Fruit fly (Drosophila melanogaster) whole organism, adult: Measurements from ENCODE around the gene Cypl.
A peak's percentile ranks its signal among the peaks of the same experiment; 100 is the strongest.

ENCODE experiments used
- CG11617 ChIP-seq: fragments of 200-800 bp; sonication (Bioruptor generic); optimal IDR thresholded peaks from 2 replicates; lab custom pipeline; 2017; ENCODE audit warnings: mild to moderate bottlenecking, missing biosample characterization, missing genetic modification reagents, missing genetic modification characterization
- CG12768 ChIP-seq: fragments of 200-800 bp; sonication (Bioruptor generic); optimal IDR thresholded peaks from 2 replicates; lab custom pipeline; 2017; ENCODE audit warnings: missing biosample characterization, missing genetic modification characterization, mild to moderate bottlenecking, moderate library complexity, missing genetic modification reagents
- CG14711 ChIP-seq: fragments of 200-800 bp; sonication (Bioruptor generic); optimal IDR thresholded peaks from 2 replicates; lab custom pipeline; 2018; ENCODE audit warnings: missing biosample characterization, mild to moderate bottlenecking, missing genetic modification characterization, moderate library complexity
- CG1620 ChIP-seq: fragments of 200-800 bp; sonication (Bioruptor generic); optimal IDR thresholded peaks from 2 replicates; lab custom pipeline; 2016; ENCODE audit warnings: missing biosample characterization, missing genetic modification characterization
- CG33017 ChIP-seq: fragments of 200-800 bp; sonication (Bioruptor generic); optimal IDR thresholded peaks from 2 replicates; lab custom pipeline; 2018; ENCODE audit warnings: missing biosample characterization, mild to moderate bottlenecking, missing genetic modification characterization, moderate library complexity
- CG5204 ChIP-seq: fragments of 200-800 bp; sonication (Bioruptor generic); optimal IDR thresholded peaks from 2 replicates; lab custom pipeline; 2016; ENCODE audit warnings: missing biosample characterization, missing genetic modification characterization
- CG7045 ChIP-seq: fragments of 200-800 bp; sonication (Bioruptor generic); optimal IDR thresholded peaks from 2 replicates; lab custom pipeline; 2017; ENCODE audit warnings: missing biosample characterization, mild to moderate bottlenecking, missing genetic modification characterization
- CG7101 ChIP-seq: fragments of 200-800 bp; sonication (Bioruptor generic); optimal IDR thresholded peaks from 2 replicates; lab custom pipeline; 2018; ENCODE audit warnings: missing biosample characterization, mild to moderate bottlenecking, missing genetic modification characterization, moderate library complexity
- Clk ChIP-seq: fragments of 200-800 bp; sonication (Bioruptor generic); optimal IDR thresholded peaks from 2 replicates; lab custom pipeline; 2017; ENCODE audit warnings: missing biosample characterization, missing genetic modification characterization
- Crg-1 ChIP-seq: fragments of 200-800 bp; sonication (Bioruptor generic); optimal IDR thresholded peaks from 2 replicates; lab custom pipeline; 2016; ENCODE audit warnings: missing biosample characterization, missing genetic modification characterization
- Hr96 ChIP-seq: fragments of 200-800 bp; sonication (Bioruptor generic); optimal IDR thresholded peaks from 2 replicates; lab custom pipeline; 2016; ENCODE audit warnings: missing biosample characterization, missing genetic modification characterization
- Mnt ChIP-seq: fragments of 200-800 bp; sonication (Bioruptor generic); optimal IDR thresholded peaks from 2 replicates; lab custom pipeline; 2016; ENCODE audit warnings: missing biosample characterization, mild to moderate bottlenecking, missing genetic modification characterization
- bab1 ChIP-seq: fragments of 200-800 bp; sonication (Bioruptor generic); optimal IDR thresholded peaks from 3 replicates; lab custom pipeline; 2019; ENCODE audit warnings: missing biosample characterization, mild to moderate bottlenecking, missing genetic modification characterization, moderate library complexity
- cic ChIP-seq: fragments of 200-800 bp; sonication (Bioruptor generic); optimal IDR thresholded peaks from 2 replicates; lab custom pipeline; 2017; ENCODE audit warnings: missing biosample characterization, mild to moderate bottlenecking, missing genetic modification characterization, moderate library complexity
- cnc ChIP-seq, 2 experiments: fragments of >200 bp; optimal IDR thresholded peaks; 2 replicates each; lab custom pipeline; 2017
- kay ChIP-seq: fragments of 200-800 bp; sonication (Bioruptor generic); peaks from one replicate; lab custom pipeline; 2016; ENCODE audit warnings: missing biosample characterization, missing genetic modification characterization, borderline replicate concordance
- ovo ChIP-seq: fragments of 200-800 bp; sonication (Bioruptor generic); optimal IDR thresholded peaks from 2 replicates; lab custom pipeline; 2016; ENCODE audit warnings: missing biosample characterization, missing genetic modification characterization
- pad ChIP-seq: fragments of 200-800 bp; sonication (Bioruptor generic); optimal IDR thresholded peaks from 3 replicates; lab custom pipeline; 2017; ENCODE audit warnings: missing biosample characterization, missing genetic modification characterization, mild to moderate bottlenecking, moderate library complexity, missing genetic modification reagents
- tj ChIP-seq: fragments of 200-800 bp; sonication (Bioruptor generic); optimal IDR thresholded peaks from 3 replicates; lab custom pipeline; 2017; ENCODE audit warnings: missing biosample characterization, mild to moderate bottlenecking, missing genetic modification characterization, moderate library complexity
- toe ChIP-seq: fragments of 200-800 bp; sonication (Bioruptor generic); optimal IDR thresholded peaks from 2 replicates; lab custom pipeline; 2016; ENCODE audit warnings: missing biosample characterization, missing genetic modification characterization

Gene Cypl

dm6 chr3L:513656-514055, 29.1 kb downstream of the Cypl start:
- TF ChIP-seq CG14711 (tag; lab: Kevin White, UChicago) = no peak
- no peak for TF ChIP-seq bab1 (GFP tag; lab: Kevin White, UChicago)
- TF ChIP-seq kay (GFP tag; lab: Kevin White, UChicago) = no peak
- TF ChIP-seq Hr96 = no peak
- no peak for TF ChIP-seq tj (GFP tag; lab: Kevin White, UChicago)
- TF ChIP-seq CG7045 (GFP tag; lab: Kevin White, UChicago) = no peak
- TF ChIP-seq ovo (GFP tag; lab: Kevin White, UChicago) = no peak

DNA sequence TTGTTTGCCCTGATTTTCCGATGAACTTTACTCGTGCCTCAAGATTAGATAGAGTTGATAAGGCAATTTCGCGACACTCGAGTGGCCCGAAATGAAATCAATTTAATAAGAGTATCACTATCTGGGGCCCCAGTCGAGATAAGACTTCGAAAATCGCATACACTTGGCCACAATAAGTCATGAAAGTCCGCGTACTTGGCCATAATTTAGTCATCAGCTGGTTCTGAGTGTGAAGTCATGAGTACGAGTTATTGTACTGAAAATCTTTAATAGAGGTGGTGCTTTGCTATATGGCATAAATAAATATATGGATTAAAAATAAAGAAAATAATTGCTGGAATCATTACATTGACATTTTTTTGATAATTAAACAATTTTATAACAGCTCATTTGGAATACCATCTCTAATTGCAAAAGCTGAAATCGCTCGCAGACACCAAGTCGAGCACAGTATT, 30.9 kb downstream of the Cypl start:
- TF ChIP-seq bab1 (GFP tag; lab: Kevin White, UChicago) (no peak), tj (GFP tag; lab: Kevin White, UChicago) (peak; percentile 17), pad (GFP tag; lab: Kevin White, UChicago) (peak; percentile 9), CG1620 (GFP tag; lab: Kevin White, UChicago) (no peak), CG33017 (tag; lab: Kevin White, UChicago) (peak; percentile 59), cic (GFP tag; lab: Kevin White, UChicago) (no peak), kay (GFP tag; lab: Kevin White, UChicago) (peak; percentile 87), CG7101 (peak; percentile 74), Crg-1 (GFP tag; lab: Kevin White, UChicago) (no peak), CG5204 (GFP tag; lab: Kevin White, UChicago) (peak; percentile 42), Mnt (GFP tag; lab: Kevin White, UChicago) (peak; percentile 12), CG7045 (GFP tag; lab: Kevin White, UChicago) (peak; percentile 39), ovo (GFP tag; lab: Kevin White, UChicago) (no peak), toe (GFP tag; lab: Kevin White, UChicago) (peak; percentile 2), CG14711 (tag; lab: Kevin White, UChicago) (peak; percentile 62), cnc (optimal IDR thresholded peaks at IDR 0.05; lab: Kevin White, UChicago) (no peak), Hr96 (peak; percentile 24), CG12768 (GFP tag; lab: Kevin White, UChicago) (peak; percentile 51), CG11617 (peak; percentile 67), Clk (GFP tag; lab: Kevin White, UChicago) (no peak)

DNA sequence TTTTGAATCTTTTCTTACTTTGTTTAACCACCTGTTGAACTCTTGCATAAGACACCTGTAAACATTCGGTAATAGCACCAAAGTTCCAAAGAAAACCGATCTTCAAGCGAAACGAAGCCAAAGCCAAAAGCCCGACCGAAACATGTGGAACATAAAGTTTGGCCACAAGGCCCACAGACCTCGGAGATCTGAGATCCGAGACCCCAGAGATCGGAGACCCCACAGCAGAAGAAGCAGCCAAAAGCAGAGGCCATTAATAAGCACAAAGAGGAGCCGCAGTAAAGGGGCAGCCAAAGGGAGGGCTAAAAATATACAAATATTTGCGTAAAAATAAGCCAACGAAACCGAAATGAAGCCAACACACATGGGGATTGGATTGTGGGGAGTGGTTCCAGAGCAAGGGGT, 31.9 kb downstream of the Cypl start:
- TF ChIP-seq pad (GFP tag; lab: Kevin White, UChicago) (no peak), kay (GFP tag; lab: Kevin White, UChicago) (no peak), Clk (GFP tag; lab: Kevin White, UChicago) (no peak), CG11617 (no peak), cic (GFP tag; lab: Kevin White, UChicago) (no peak), CG1620 (GFP tag; lab: Kevin White, UChicago) (no peak), CG33017 (tag; lab: Kevin White, UChicago) (no peak), CG5204 (GFP tag; lab: Kevin White, UChicago) (no peak), cnc (optimal IDR thresholded peaks at IDR 0.05; lab: Kevin White, UChicago) (no peak), toe (GFP tag; lab: Kevin White, UChicago) (no peak), Crg-1 (GFP tag; lab: Kevin White, UChicago) (no peak)

dm6 chr3L:507576-508322, 35.0 kb downstream of the Cypl start:
- no peak for TF ChIP-seq toe (GFP tag; lab: Kevin White, UChicago)
- no peak for TF ChIP-seq cic (GFP tag; lab: Kevin White, UChicago)
- no peak for TF ChIP-seq CG11617
- TF ChIP-seq cnc (optimal IDR thresholded peaks at IDR 0.05; lab: Kevin White, UChicago) = no peak
- TF ChIP-seq Hr96 = no peak
- no peak for TF ChIP-seq CG14711 (tag; lab: Kevin White, UChicago)
- no peak for TF ChIP-seq CG33017 (tag; lab: Kevin White, UChicago)
- no peak for TF ChIP-seq CG1620 (GFP tag; lab: Kevin White, UChicago)
- no peak for TF ChIP-seq ovo (GFP tag; lab: Kevin White, UChicago)
- TF ChIP-seq Clk (GFP tag; lab: Kevin White, UChicago) = no peak
- no peak for TF ChIP-seq CG7101

- TF ChIP-seq toe (GFP tag; lab: Kevin White, UChicago) (peak; percentile 78), pad (GFP tag; lab: Kevin White, UChicago) (peak; percentile 76), ovo (GFP tag; lab: Kevin White, UChicago) (peak; percentile 85), CG7045 (GFP tag; lab: Kevin White, UChicago) (peak; percentile 41), CG14711 (tag; lab: Kevin White, UChicago) (peak; percentile 16), CG7101 (peak; percentile 49), Mnt (GFP tag; lab: Kevin White, UChicago) (peak; percentile 74), CG11617 (peak; percentile 20), bab1 (GFP tag; lab: Kevin White, UChicago) (peak; percentile 38), CG12768 (GFP tag; lab: Kevin White, UChicago) (no peak), cic (GFP tag; lab: Kevin White, UChicago) (no peak), CG1620 (GFP tag; lab: Kevin White, UChicago) (peak; percentile 89), Hr96 (peak; percentile 87), cnc (optimal IDR thresholded peaks at IDR 0.05; lab: Kevin White, UChicago) (no peak), kay (GFP tag; lab: Kevin White, UChicago) (no peak), Clk (GFP tag; lab: Kevin White, UChicago) (no peak), CG33017 (tag; lab: Kevin White, UChicago) (no peak), Crg-1 (GFP tag; lab: Kevin White, UChicago) (peak; percentile 90), tj (GFP tag; lab: Kevin White, UChicago) (no peak), CG5204 (GFP tag; lab: Kevin White, UChicago) (peak; percentile 73)
Observed at dm6 chr3L:505782-506408, 36.8 kb downstream of the Cypl start.
